Worm (Caenorhabditis elegans): Measurements from ENCODE around the gene clec-185.

clec-185 gene

DNA sequence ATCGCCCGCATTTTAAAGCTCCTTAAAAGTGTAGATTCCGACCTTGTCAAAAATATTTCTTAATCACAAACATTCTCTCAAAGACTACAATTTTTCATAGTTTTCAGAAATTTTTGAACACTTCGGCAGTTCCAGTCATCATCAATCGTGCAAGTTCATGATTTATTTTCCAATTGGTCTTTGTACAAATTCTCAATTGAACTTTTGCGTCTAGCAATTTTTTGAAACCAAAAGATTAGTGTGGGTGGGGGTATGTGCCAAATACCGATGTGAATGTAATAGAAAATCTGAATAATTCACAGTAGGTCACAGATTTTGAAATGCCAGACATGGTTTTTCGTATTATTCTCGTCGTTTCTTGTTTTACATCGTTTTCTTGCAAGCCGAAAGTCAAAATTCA is at the start of gene clec-185:
TSS of gene clec-185 (plus strand) at position 301 of the 400 bp plus-strand sequence.
- TF ChIP-seq unc-86 (tag; optimal IDR thresholded peaks at IDR 0.05) = no peak
- TF ChIP-seq ceh-9 (tag; optimal IDR thresholded peaks at IDR 0.05) = no peak
- TF ChIP-seq pqm-1 (tag; optimal IDR thresholded peaks at IDR 0.05) = no peak
- no peak for TF ChIP-seq pag-3 (tag; optimal IDR thresholded peaks at IDR 0.05; ENCODE audit: borderline replicate concordance)
- no peak for TF ChIP-seq che-1 (tag; optimal IDR thresholded peaks at IDR 0.05)

- no peak for TF ChIP-seq K09A11.1 (tag; optimal IDR thresholded peaks at IDR 0.05; ENCODE audit: insufficient read depth)
- no peak for TF ChIP-seq tbx-2 (tag; optimal IDR thresholded peaks at IDR 0.05)
- no peak for TF ChIP-seq elt-4 (tag; optimal IDR thresholded peaks at IDR 0.05)
- no peak for TF ChIP-seq ceh-34 (tag; optimal IDR thresholded peaks at IDR 0.05)
- TF ChIP-seq lin-11 (tag; optimal IDR thresholded peaks at IDR 0.05) = no peak
- TF ChIP-seq nhr-232 (tag; optimal IDR thresholded peaks at IDR 0.05) = no peak
- TF ChIP-seq ceh-31 (tag; optimal IDR thresholded peaks at IDR 0.05) = no peak
- no peak for TF ChIP-seq unc-42 (tag; optimal IDR thresholded peaks at IDR 0.05)
- no peak for TF ChIP-seq ceh-18 (tag; optimal IDR thresholded peaks at IDR 0.05)
- no peak for TF ChIP-seq hlh-13 (GFP tag; optimal IDR thresholded peaks at IDR 0.05)
Measured at ce11 chrIV:12389951-12390350, 48.5 kb upstream of the clec-185 start, which contains the start of gene spe-45. Gene spe-45, minus strand, starts transcription at chrIV:12390095.

DNA sequence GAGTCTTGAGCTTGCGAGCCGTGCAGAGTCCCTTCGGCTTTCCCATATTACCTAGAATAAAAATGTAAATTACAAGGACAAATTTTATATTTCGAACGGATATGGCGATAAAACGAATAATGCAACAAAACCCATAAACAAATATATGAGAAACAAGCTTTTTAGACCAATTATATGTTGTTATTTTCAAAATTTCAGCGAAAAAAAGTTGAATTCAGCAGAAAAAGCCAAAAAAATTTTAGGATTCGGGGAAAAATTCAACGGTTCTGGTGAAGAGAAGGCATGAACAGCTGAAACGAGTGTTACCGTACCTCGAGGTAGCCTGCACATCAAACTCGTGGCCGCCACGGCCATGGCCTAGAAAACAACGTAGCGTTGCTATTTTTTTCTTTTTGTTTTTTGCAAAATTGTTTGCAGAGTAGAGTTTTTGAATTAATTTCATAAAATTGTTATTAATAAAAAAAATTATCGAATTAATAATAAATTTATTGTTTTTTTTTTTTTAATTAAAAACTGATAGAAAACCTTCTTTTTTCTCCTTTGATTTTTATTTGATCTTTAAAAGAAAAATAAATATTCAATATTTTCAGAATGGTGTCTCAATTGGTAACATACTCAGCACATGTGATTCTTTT is 47.3 kb upstream of the clec-185 start, which contains the start of the genes rps-23 and dpm-3:
TSS of gene rps-23 (minus strand) at position 51 of the 635 bp plus-strand sequence.
TSS of gene dpm-3 (plus strand) at position 585 of the 635 bp plus-strand sequence.
- TF ChIP-seq hlh-8 (tag; optimal IDR thresholded peaks at IDR 0.05) (peak; percentile 75), dve-1 (tag; optimal IDR thresholded peaks at IDR 0.05) (peak; percentile 62), gmeb-2 (tag; optimal IDR thresholded peaks at IDR 0.05) (no peak), ama-1 (optimal IDR thresholded peaks at IDR 0.05) (no peak), K09A11.1 (tag; optimal IDR thresholded peaks at IDR 0.05; ENCODE audit: insufficient read depth) (no peak), lim-6 (tag; optimal IDR thresholded peaks at IDR 0.05) (peak; percentile 84), rnt-1 (tag; optimal IDR thresholded peaks at IDR 0.05) (peak; percentile 82), ref-2 (tag; optimal IDR thresholded peaks at IDR 0.05) (peak; percentile 70), ceh-45 (GFP tag; IDR thresholded peaks at IDR 0.05) (no peak), pha-4 (tag; optimal IDR thresholded peaks at IDR 0.05) (no peak), ceh-18 (tag; optimal IDR thresholded peaks at IDR 0.05) (peak; percentile 64), dmd-4 (tag; optimal IDR thresholded peaks at IDR 0.05; ENCODE audit: borderline replicate concordance) (no peak), ceh-24 (tag; optimal IDR thresholded peaks at IDR 0.05) (no peak), unc-55 (GFP tag; optimal IDR thresholded peaks at IDR 0.05) (peak; percentile 46), ceh-19 (GFP tag; optimal IDR thresholded peaks at IDR 0.05) (no peak), ceh-48 (tag; optimal IDR thresholded peaks at IDR 0.05) (no peak), elt-2 (tag; optimal IDR thresholded peaks at IDR 0.05) (peak; percentile 70), hlh-15 (tag; optimal IDR thresholded peaks at IDR 0.05) (no peak), pros-1 (tag; optimal IDR thresholded peaks at IDR 0.05) (no peak), T23F11.4 (GFP tag; optimal IDR thresholded peaks at IDR 0.05) (peak; percentile 10), npax-4 (tag; optimal IDR thresholded peaks at IDR 0.05) (no peak), pag-3 (tag; optimal IDR thresholded peaks at IDR 0.05; ENCODE audit: borderline replicate concordance) (no peak), syd-9 (tag; optimal IDR thresholded peaks at IDR 0.05) (no peak), hlh-13 (GFP tag; optimal IDR thresholded peaks at IDR 0.05) (peak; percentile 57), lin-11 (tag; optimal IDR thresholded peaks at IDR 0.05) (no peak), sdc-2 (tag; optimal IDR thresholded peaks at IDR 0.05) (peak; percentile 6), C38D4.7 (GFP tag; optimal IDR thresholded peaks at IDR 0.05) (no peak), fkh-6 (tag; optimal IDR thresholded peaks at IDR 0.05) (peak; percentile 76), pha-2 (tag; optimal IDR thresholded peaks at IDR 0.05) (peak; percentile 65), unc-86 (tag; optimal IDR thresholded peaks at IDR 0.05) (peak; percentile 48), fax-1 (tag; optimal IDR thresholded peaks at IDR 0.05) (peak; percentile 76), ceh-9 (tag; optimal IDR thresholded peaks at IDR 0.05) (no peak), nhr-232 (tag; optimal IDR thresholded peaks at IDR 0.05) (no peak), Y22D7AL.16 (tag; optimal IDR thresholded peaks at IDR 0.05) (peak; percentile 58), ceh-34 (tag; optimal IDR thresholded peaks at IDR 0.05) (peak; percentile 67), sox-2 (GFP tag; IDR thresholded peaks at IDR 0.05) (no peak), ceh-22 (tag; optimal IDR thresholded peaks at IDR 0.05) (no peak), tbx-2 (tag; optimal IDR thresholded peaks at IDR 0.05) (peak; percentile 93), F13H6.1 (tag; optimal IDR thresholded peaks at IDR 0.05) (peak; percentile 37), ahr-1 (tag; optimal IDR thresholded peaks at IDR 0.05) (no peak), pqm-1 (tag; optimal IDR thresholded peaks at IDR 0.05) (peak; percentile 49), ceh-6 (GFP tag; optimal IDR thresholded peaks at IDR 0.05) (no peak), hlh-6 (tag; optimal IDR thresholded peaks at IDR 0.05) (peak; percentile 20)

All from whole organism, late embryonic.